Worm (Caenorhabditis elegans): ENCODE data around the gene dpy-27.

dpy-27 gene

ce11 chrIII:3801379-3801894 is 18.0 kb downstream of the dpy-27 start:
- TF ChIP-seq nhr-120 (GFP tag; IDR thresholded peaks at IDR 0.05) (no peak), lag-1 (GFP tag; IDR thresholded peaks at IDR 0.05) (no peak), efl-1 (GFP tag; optimal IDR thresholded peaks at IDR 0.05) (no peak), rcor-1 (GFP tag; IDR thresholded peaks at IDR 0.05) (peak; percentile 42), repo-1 (tag; optimal IDR thresholded peaks at IDR 0.05) (peak; percentile 69), attf-5 (GFP tag; optimal IDR thresholded peaks at IDR 0.05) (peak; percentile 89), lin-35 (GFP tag; optimal IDR thresholded peaks at IDR 0.05) (peak in 2 of 3 experiments; percentile 22 to 88), ztf-3 (GFP tag; optimal IDR thresholded peaks at IDR 0.05) (peak; percentile 77), snpc-4 (GFP tag; optimal IDR thresholded peaks at IDR 0.05) (peak; percentile 25), snpc-4 (tag; optimal IDR thresholded peaks at IDR 0.05) (peak in 3 of 4 experiments; percentile 49 to 78 (median 64)), snpc-1.3 (tag; optimal IDR thresholded peaks at IDR 0.05; ENCODE audit: insufficient read depth) (no peak), Y67H2A.10 (GFP tag; conservative IDR thresholded peaks at IDR 0.05) (no peak; the same call in 1 of the 2 replicates), ztf-6 (GFP tag; IDR thresholded peaks at IDR 0.05) (no peak), hlh-12 (tag; optimal IDR thresholded peaks at IDR 0.05) (no peak), nfyb-1 (GFP tag; IDR thresholded peaks at IDR 0.05) (peak; percentile 92), T26A5.8 (tag; optimal IDR thresholded peaks at IDR 0.05) (no peak), egl-44 (GFP tag; IDR thresholded peaks at IDR 0.05) (peak; percentile 56; the same call in 1 of the 2 replicates), tbx-9 (tag; optimal IDR thresholded peaks at IDR 0.05; ENCODE audit: borderline replicate concordance) (no peak), athp-1 (tag; optimal IDR thresholded peaks at IDR 0.05) (peak; percentile 82), die-1 (tag; optimal IDR thresholded peaks at IDR 0.05) (peak; percentile 64), snpc-1.1 (tag; optimal IDR thresholded peaks at IDR 0.05; ENCODE audit: insufficient read depth) (peak; percentile 5), B0336.3 (GFP tag; IDR thresholded peaks at IDR 0.05) (peak; percentile 90), dpl-1 (GFP tag; optimal IDR thresholded peaks at IDR 0.05) (no peak), F33H1.4 (GFP tag; IDR thresholded peaks at IDR 0.05) (no peak), hmg-20 (GFP tag; IDR thresholded peaks at IDR 0.05) (no peak), ceh-58 (GFP tag; IDR thresholded peaks at IDR 0.05) (no peak), pbrm-1 (GFP tag; IDR thresholded peaks at IDR 0.05) (peak; percentile 84), K11D2.4 (GFP tag; IDR thresholded peaks at IDR 0.05) (peak; percentile 89), D2030.7 (GFP tag; IDR thresholded peaks at IDR 0.05) (no peak), lin-40 (tag; optimal IDR thresholded peaks at IDR 0.05) (peak; percentile 95), nhr-90 (tag; optimal IDR thresholded peaks at IDR 0.05) (peak; percentile 30), rpc-1 (optimal IDR thresholded peaks at IDR 0.05) (no peak), rpc-1 (tag; optimal IDR thresholded peaks at IDR 0.05) (no peak), zfh-2 (GFP tag; conservative IDR thresholded peaks at IDR 0.05) (peak; percentile 96), K12H6.12 (tag; optimal IDR thresholded peaks at IDR 0.05) (peak; percentile 95), Y53G8AR.9 (GFP tag; conservative IDR thresholded peaks at IDR 0.05) (peak; percentile 62), hrde-1 (tag; optimal IDR thresholded peaks at IDR 0.05; ENCODE audit: borderline replicate concordance) (no peak), bed-2 (GFP tag; IDR thresholded peaks at IDR 0.05) (no peak), ztf-18 (tag; optimal IDR thresholded peaks at IDR 0.05) (peak; percentile 43), attf-6 (GFP tag; IDR thresholded peaks at IDR 0.05) (no peak), F10E7.11 (tag; optimal IDR thresholded peaks at IDR 0.05) (peak; percentile 43), bed-1 (GFP tag; IDR thresholded peaks at IDR 0.05) (no peak), egl-18 (GFP tag; IDR thresholded peaks at IDR 0.05) (no peak), cebp-2 (GFP tag; IDR thresholded peaks at IDR 0.05) (no peak), unc-130 (GFP tag; optimal IDR thresholded peaks at IDR 0.05) (peak; percentile 2), lin-54 (GFP tag; optimal IDR thresholded peaks at IDR 0.05) (peak; percentile 77), nhr-27 (tag; optimal IDR thresholded peaks at IDR 0.05) (no peak), atf-7 (tag; optimal IDR thresholded peaks at IDR 0.05) (peak; percentile 84), mes-4 (tag; optimal IDR thresholded peaks at IDR 0.05) (no peak)
